Worm (Caenorhabditis elegans): ENCODE measurements around the gene npr-20.

The npr-20 gene

DNA sequence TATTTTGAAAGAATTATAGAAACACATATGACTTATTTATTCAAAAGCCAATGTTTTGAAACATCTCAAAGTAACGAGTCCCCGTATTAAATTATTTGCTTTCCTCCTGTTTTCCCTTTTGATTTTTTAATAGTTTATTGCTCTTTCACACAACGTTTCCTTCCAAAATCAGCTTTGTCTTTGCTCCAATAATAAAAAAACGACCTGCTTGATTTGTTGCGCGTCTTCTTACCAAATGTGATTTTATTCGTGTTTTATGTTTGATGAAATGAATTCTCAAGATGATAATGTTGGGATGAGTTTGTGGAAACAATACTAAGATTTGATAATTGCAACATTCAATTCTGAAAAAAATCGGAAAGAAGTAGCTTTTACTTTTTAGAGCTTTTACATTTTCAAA lies 52.6 kb downstream of the npr-20 start:
- TF ChIP-seq ceh-24 (tag; optimal IDR thresholded peaks at IDR 0.05) = no peak
- TF ChIP-seq ceh-2 (tag; optimal IDR thresholded peaks at IDR 0.05) = no peak
- TF ChIP-seq npax-4 (tag; optimal IDR thresholded peaks at IDR 0.05) = no peak
- no peak for TF ChIP-seq syd-9 (tag; optimal IDR thresholded peaks at IDR 0.05)
- TF ChIP-seq elt-2 (tag; optimal IDR thresholded peaks at IDR 0.05) = no peak
- no peak for TF ChIP-seq ztf-16 (tag; optimal IDR thresholded peaks at IDR 0.05)
- no peak for TF ChIP-seq dve-1 (tag; optimal IDR thresholded peaks at IDR 0.05)
- no peak for TF ChIP-seq sdc-2 (tag; optimal IDR thresholded peaks at IDR 0.05)
- no peak for TF ChIP-seq K09A11.1 (tag; optimal IDR thresholded peaks at IDR 0.05; ENCODE audit: insufficient read depth)
- no peak for TF ChIP-seq ceh-30 (tag; optimal IDR thresholded peaks at IDR 0.05)

DNA sequence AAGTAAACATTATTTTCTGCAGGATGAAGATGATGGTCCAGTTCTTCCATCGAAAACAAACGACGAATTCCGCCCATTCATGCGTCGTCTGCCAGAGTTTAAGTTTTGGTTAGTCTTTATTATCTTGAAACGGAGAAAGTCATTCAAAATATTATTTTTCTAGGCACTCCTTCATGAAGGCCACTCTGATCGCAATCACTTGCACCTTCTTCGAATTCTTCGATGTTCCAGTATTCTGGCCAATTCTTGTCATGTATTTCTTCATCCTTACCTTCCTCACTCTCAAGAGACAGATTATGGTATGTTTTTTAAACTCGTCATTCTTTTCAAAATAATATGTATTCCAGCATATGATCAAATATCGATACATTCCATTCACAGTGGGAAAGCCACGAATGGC lies 53.2 kb downstream of the npr-20 start:
- TF ChIP-seq pros-1 (tag; optimal IDR thresholded peaks at IDR 0.05) (no peak), C38D4.7 (GFP tag; optimal IDR thresholded peaks at IDR 0.05) (no peak), nfya-1 (tag; optimal IDR thresholded peaks at IDR 0.05) (no peak), Y22D7AL.16 (tag; optimal IDR thresholded peaks at IDR 0.05) (no peak), ceh-22 (tag; optimal IDR thresholded peaks at IDR 0.05) (no peak), ama-1 (optimal IDR thresholded peaks at IDR 0.05) (no peak), ceh-6 (GFP tag; optimal IDR thresholded peaks at IDR 0.05) (no peak), fkh-10 (GFP tag; optimal IDR thresholded peaks at IDR 0.05) (no peak), hlh-15 (tag; optimal IDR thresholded peaks at IDR 0.05) (no peak), tbx-7 (tag; optimal IDR thresholded peaks at IDR 0.05) (no peak), ceh-45 (GFP tag; IDR thresholded peaks at IDR 0.05) (no peak), ahr-1 (tag; optimal IDR thresholded peaks at IDR 0.05) (no peak)

DNA sequence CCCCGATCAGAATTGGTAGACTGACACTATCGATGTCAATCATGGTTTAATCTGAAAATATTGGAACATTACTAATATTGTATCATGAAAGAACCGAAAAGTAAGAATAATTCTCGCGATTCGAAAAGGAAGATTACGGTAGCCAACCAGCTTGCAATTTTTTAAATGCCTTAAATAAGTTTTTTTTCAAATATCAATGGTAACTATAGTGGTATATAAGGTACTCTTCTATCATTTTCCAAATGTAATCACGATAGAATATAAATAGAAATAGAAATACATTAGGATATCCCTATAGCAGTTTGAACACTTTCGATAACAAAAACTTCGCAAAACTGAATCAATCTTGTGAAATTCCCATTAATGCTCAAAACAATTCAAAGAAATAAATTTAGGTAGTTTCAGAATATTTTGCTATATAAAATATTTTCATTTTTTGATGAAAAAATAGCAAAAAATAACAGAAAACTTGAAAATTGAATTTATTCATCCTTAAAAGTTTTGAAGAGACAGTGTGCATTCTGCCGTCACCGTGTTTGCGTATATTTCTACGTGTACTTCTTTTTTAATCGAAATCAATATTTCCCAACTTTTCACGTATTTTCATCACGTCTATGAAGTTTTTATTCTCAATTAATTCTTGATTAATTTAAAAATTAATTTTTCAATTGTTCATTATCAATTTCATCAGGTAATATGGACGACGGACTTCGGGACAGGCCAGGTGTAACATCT lies 54.1 kb downstream of the npr-20 start, which contains the start of the genes F46C5.9 and rer-1:
Gene F46C5.9, minus strand, starts transcription at position 51 of the 735 bp plus-strand sequence.
Gene rer-1, plus strand, starts transcription at position 692 of the 735 bp plus-strand sequence.
- TF ChIP-seq hlh-6 (tag; optimal IDR thresholded peaks at IDR 0.05) (no peak), zip-5 (tag; optimal IDR thresholded peaks at IDR 0.05) (no peak), unc-42 (tag; optimal IDR thresholded peaks at IDR 0.05) (peak; percentile 17), ceh-14 (tag; optimal IDR thresholded peaks at IDR 0.05) (peak; percentile 37)
